Fruit fly (Drosophila melanogaster) whole organism, embryonic: ENCODE results near the gene Rab26.

ENCODE experiments used
- BtbVII ChIP-seq: fragments of 200-800 bp; sonication (Bioruptor generic); optimal IDR thresholded peaks from 3 replicates; lab custom pipeline; 2017; ENCODE audit warnings: missing biosample characterization, mild to moderate bottlenecking, missing genetic modification characterization
- CG11093 ChIP-seq: fragments of 200-800 bp; sonication (Bioruptor generic); IDR thresholded peaks from 3 replicates; pipeline ENCODE4 v1.3.6; 2022; ENCODE audit warnings: missing biosample characterization, missing genetic modification characterization
- CG11696 ChIP-seq: fragments of 200-800 bp; sonication (Bioruptor generic); IDR thresholded peaks from 2 replicates; pipeline ENCODE4 v1.3.6; 2022; ENCODE audit warnings: missing biosample characterization, missing genetic modification characterization
- CG14710 ChIP-seq: fragments of 200-800 bp; sonication (Bioruptor generic); optimal IDR thresholded peaks from 3 replicates; lab custom pipeline; 2019; ENCODE audit warnings: missing biosample characterization, mild to moderate bottlenecking, missing genetic modification characterization, moderate library complexity
- CG15269 ChIP-seq: fragments of 200-800 bp; sonication (Bioruptor generic); optimal IDR thresholded peaks from 2 replicates; lab custom pipeline; 2018; ENCODE audit warnings: missing biosample characterization, mild to moderate bottlenecking, missing genetic modification characterization, moderate library complexity
- CG16815 ChIP-seq: fragments of 200-800 bp; sonication (Bioruptor generic); optimal IDR thresholded peaks from 3 replicates; lab custom pipeline; 2017; ENCODE audit warnings: missing biosample characterization, mild to moderate bottlenecking, missing genetic modification characterization
- CG1792 ChIP-seq: fragments of 200-800 bp; sonication (Bioruptor generic); optimal IDR thresholded peaks from 2 replicates; lab custom pipeline; 2016; ENCODE audit warnings: missing biosample characterization, missing genetic modification characterization
- CG1832 ChIP-seq: fragments of 200-800 bp; sonication (Bioruptor generic); optimal IDR thresholded peaks from 2 replicates; lab custom pipeline; 2017; ENCODE audit warnings: missing biosample characterization, mild to moderate bottlenecking, missing genetic modification characterization, inconsistent platforms
- CG18599 ChIP-seq: fragments of 200-800 bp; sonication (Bioruptor generic); optimal IDR thresholded peaks from 3 replicates; lab custom pipeline; 2017; ENCODE audit warnings: missing biosample characterization, missing genetic modification characterization, mild to moderate bottlenecking, moderate library complexity, missing genetic modification reagents
- CG34376 ChIP-seq: fragments of 200-800 bp; sonication (Bioruptor generic); optimal IDR thresholded peaks from 2 replicates; lab custom pipeline; 2018; ENCODE audit warnings: missing biosample characterization, mild to moderate bottlenecking, missing genetic modification characterization
- CG34422 ChIP-seq: fragments of 200-800 bp; sonication (Bioruptor generic); IDR thresholded peaks from 3 replicates; pipeline ENCODE4 v1.3.6; 2022; ENCODE audit warnings: missing biosample characterization, missing genetic modification characterization
- CG7987 ChIP-seq: fragments of 200-800 bp; sonication (Bioruptor generic); optimal IDR thresholded peaks from 2 replicates; lab custom pipeline; 2018; ENCODE audit warnings: missing biosample characterization, mild to moderate bottlenecking, missing genetic modification characterization, moderate library complexity
- D19B ChIP-seq: fragments of 200-800 bp; sonication (Bioruptor generic); optimal IDR thresholded peaks from 2 replicates; lab custom pipeline; 2017; ENCODE audit warnings: missing biosample characterization, mild to moderate bottlenecking, missing genetic modification characterization
- Dbx ChIP-seq: fragments of 200-800 bp; sonication (Bioruptor generic); IDR thresholded peaks from 3 replicates; pipeline ENCODE4 v1.3.6; 2022; ENCODE audit warnings: missing biosample characterization, missing genetic modification characterization
- Drgx ChIP-seq: fragments of 200-800 bp; sonication (Bioruptor generic); IDR thresholded peaks from 2 replicates; pipeline ENCODE4 v1.3.6; 2022; ENCODE audit warnings: missing biosample characterization, missing genetic modification characterization
- Fer1 ChIP-seq: fragments of 200-800 bp; sonication (Bioruptor generic); optimal IDR thresholded peaks from 2 replicates; lab custom pipeline; 2017; ENCODE audit warnings: missing biosample characterization, mild to moderate bottlenecking, missing genetic modification characterization
- Fer3 ChIP-seq: fragments of 200-800 bp; sonication (Bioruptor generic); optimal IDR thresholded peaks from 2 replicates; lab custom pipeline; 2018; ENCODE audit warnings: missing biosample characterization, mild to moderate bottlenecking, missing genetic modification characterization, moderate library complexity
- GATAe ChIP-seq: fragments of 200-800 bp; sonication (Bioruptor generic); conservative IDR thresholded peaks from 2 replicates; pipeline ENCODE4 v1.3.6; 2022; ENCODE audit warnings: missing biosample characterization, missing genetic modification characterization
- Hey ChIP-seq: fragments of 200-800 bp; sonication (Bioruptor generic); optimal IDR thresholded peaks from 3 replicates; lab custom pipeline; 2018; ENCODE audit warnings: missing biosample characterization, mild to moderate bottlenecking, missing genetic modification characterization
- HmgZ ChIP-seq: fragments of 200-800 bp; sonication (Bioruptor generic); optimal IDR thresholded peaks from 2 replicates; lab custom pipeline; 2018; ENCODE audit warnings: missing biosample characterization, mild to moderate bottlenecking, missing genetic modification characterization
- Lpt ChIP-seq: fragments of >200 bp; optimal IDR thresholded peaks from 2 replicates; lab custom pipeline; 2018; ENCODE audit warnings: missing biosample characterization, missing genetic modification characterization
- Med ChIP-seq: fragments of 200-800 bp; sonication (Bioruptor generic); peaks from one replicate; lab custom pipeline; 2016; ENCODE audit warnings: missing biosample characterization, missing genetic modification characterization, mild to moderate bottlenecking, inconsistent platforms, moderate library complexity
- Mrtf ChIP-seq: fragments of 200-800 bp; sonication (Bioruptor generic); IDR thresholded peaks from 3 replicates; pipeline ENCODE4 v1.3.6; 2022; ENCODE audit warnings: missing biosample characterization, missing genetic modification characterization
- Pdp1 ChIP-seq, 2 experiments: fragments of 200-800 bp; sonication (Bioruptor generic); optimal IDR thresholded peaks; 3 replicates each; lab custom pipeline; 2016; ENCODE audit warnings: missing biosample characterization in 2 of 2, missing genetic modification characterization in 2 of 2, mild to moderate bottlenecking in 1 of 2, moderate library complexity in 1 of 2
- TFAM ChIP-seq: fragments of 200-800 bp; sonication (Bioruptor generic); optimal IDR thresholded peaks from 2 replicates; lab custom pipeline; 2017; ENCODE audit warnings: missing biosample characterization, missing genetic modification characterization, inconsistent platforms
- Tbp ChIP-seq: fragments of >200 bp; optimal IDR thresholded peaks from 2 replicates; lab custom pipeline; 2018; ENCODE audit warnings: missing biosample characterization, missing genetic modification characterization
- chinmo ChIP-seq: fragments of 200-800 bp; sonication (Bioruptor generic); IDR thresholded peaks from 4 replicates; pipeline ENCODE4 v1.3.6; 2022; ENCODE audit warnings: missing biosample characterization, missing genetic modification characterization; ENCODE audit not compliant: partially characterized antibody
- chn ChIP-seq: fragments of 200-800 bp; sonication (Bioruptor generic); optimal IDR thresholded peaks from 2 replicates; lab custom pipeline; 2016; ENCODE audit warnings: missing biosample characterization, missing genetic modification characterization
- cwo ChIP-seq: fragments of 200-800 bp; sonication (Bioruptor generic); optimal IDR thresholded peaks from 3 replicates; lab custom pipeline; 2017; ENCODE audit warnings: missing biosample characterization, missing genetic modification characterization, mild to moderate bottlenecking, moderate library complexity, missing genetic modification reagents
- exex ChIP-seq: fragments of 200-800 bp; sonication (Bioruptor generic); optimal IDR thresholded peaks from 4 replicates; lab custom pipeline; 2018; ENCODE audit warnings: missing biosample characterization, mild to moderate bottlenecking, missing genetic modification characterization, moderate library complexity
- fd64A ChIP-seq: fragments of 200-800 bp; sonication (Bioruptor generic); optimal IDR thresholded peaks from 3 replicates; lab custom pipeline; 2018; ENCODE audit warnings: missing biosample characterization, mild to moderate bottlenecking, missing genetic modification characterization
- lbe ChIP-seq: fragments of 200-800 bp; sonication (Bioruptor generic); optimal IDR thresholded peaks from 2 replicates; lab custom pipeline; 2016; ENCODE audit warnings: missing biosample characterization, mild to moderate bottlenecking, missing genetic modification characterization
- nerfin-2 ChIP-seq: fragments of 200-800 bp; sonication (Bioruptor generic); IDR thresholded peaks from 2 replicates; pipeline ENCODE4 v1.3.6; 2022; ENCODE audit warnings: missing biosample characterization, missing genetic modification characterization; ENCODE audit not compliant: partially characterized antibody
- odd ChIP-seq: fragments of 200-800 bp; sonication (Bioruptor generic); optimal IDR thresholded peaks from 2 replicates; lab custom pipeline; 2017; ENCODE audit warnings: missing biosample characterization, mild to moderate bottlenecking, missing genetic modification characterization
- pan ChIP-seq, 4 experiments: fragments of >200 bp in 3 of 4; fragments of 200-800 bp in 1 of 4; sonication (Bioruptor generic) in 1 of 4; optimal IDR thresholded peaks in 3 of 4; IDR thresholded peaks in 1 of 4; 2 replicates each; pipeline versions ENCODE4 v1.3.6 to Lab custom; 2017 to 2022; ENCODE audit warnings: missing biosample characterization in 2 of 4, missing genetic modification characterization in 2 of 4, mixed read lengths in 1 of 4
- pzg ChIP-seq: fragments of 200-800 bp; sonication (Bioruptor generic); optimal IDR thresholded peaks from 3 replicates; lab custom pipeline; 2018; ENCODE audit warnings: missing biosample characterization, mild to moderate bottlenecking, missing genetic modification characterization, moderate library complexity
- seq ChIP-seq: fragments of 200-800 bp; sonication (Bioruptor generic); IDR thresholded peaks from 2 replicates; pipeline ENCODE4 v1.3.6; 2022; ENCODE audit warnings: missing biosample characterization, missing genetic modification characterization
- slbo ChIP-seq: fragments of 200-800 bp; sonication (Bioruptor generic); IDR thresholded peaks from 2 replicates; pipeline ENCODE4 v1.3.6; 2022; ENCODE audit warnings: missing biosample characterization, missing genetic modification characterization
- slp2 ChIP-seq: fragments of 200-800 bp; sonication (Bioruptor generic); optimal IDR thresholded peaks from 2 replicates; lab custom pipeline; 2016; ENCODE audit warnings: missing biosample characterization, missing genetic modification characterization
- stwl ChIP-seq: fragments of 200-800 bp; sonication (Bioruptor generic); optimal IDR thresholded peaks from 3 replicates; lab custom pipeline; 2018; ENCODE audit warnings: missing biosample characterization, mild to moderate bottlenecking, missing genetic modification characterization, moderate library complexity
- sug ChIP-seq: fragments of 200-800 bp; optimal IDR thresholded peaks from 2 replicates; lab custom pipeline; 2019; ENCODE audit warnings: missing biosample characterization, mild to moderate bottlenecking, missing genetic modification characterization, moderate library complexity
- tna ChIP-seq: fragments of 200-800 bp; sonication (Bioruptor generic); IDR thresholded peaks from 2 replicates; pipeline ENCODE4 v1.3.6; 2022; ENCODE audit warnings: missing biosample characterization, missing genetic modification characterization; ENCODE audit not compliant: partially characterized antibody
- vnd ChIP-seq: fragments of 200-800 bp; sonication (Bioruptor generic); IDR thresholded peaks from 3 replicates; pipeline ENCODE4 v1.3.6; 2022; ENCODE audit warnings: missing biosample characterization, missing genetic modification characterization; ENCODE audit not compliant: partially characterized antibody

The Rab26 gene

DNA sequence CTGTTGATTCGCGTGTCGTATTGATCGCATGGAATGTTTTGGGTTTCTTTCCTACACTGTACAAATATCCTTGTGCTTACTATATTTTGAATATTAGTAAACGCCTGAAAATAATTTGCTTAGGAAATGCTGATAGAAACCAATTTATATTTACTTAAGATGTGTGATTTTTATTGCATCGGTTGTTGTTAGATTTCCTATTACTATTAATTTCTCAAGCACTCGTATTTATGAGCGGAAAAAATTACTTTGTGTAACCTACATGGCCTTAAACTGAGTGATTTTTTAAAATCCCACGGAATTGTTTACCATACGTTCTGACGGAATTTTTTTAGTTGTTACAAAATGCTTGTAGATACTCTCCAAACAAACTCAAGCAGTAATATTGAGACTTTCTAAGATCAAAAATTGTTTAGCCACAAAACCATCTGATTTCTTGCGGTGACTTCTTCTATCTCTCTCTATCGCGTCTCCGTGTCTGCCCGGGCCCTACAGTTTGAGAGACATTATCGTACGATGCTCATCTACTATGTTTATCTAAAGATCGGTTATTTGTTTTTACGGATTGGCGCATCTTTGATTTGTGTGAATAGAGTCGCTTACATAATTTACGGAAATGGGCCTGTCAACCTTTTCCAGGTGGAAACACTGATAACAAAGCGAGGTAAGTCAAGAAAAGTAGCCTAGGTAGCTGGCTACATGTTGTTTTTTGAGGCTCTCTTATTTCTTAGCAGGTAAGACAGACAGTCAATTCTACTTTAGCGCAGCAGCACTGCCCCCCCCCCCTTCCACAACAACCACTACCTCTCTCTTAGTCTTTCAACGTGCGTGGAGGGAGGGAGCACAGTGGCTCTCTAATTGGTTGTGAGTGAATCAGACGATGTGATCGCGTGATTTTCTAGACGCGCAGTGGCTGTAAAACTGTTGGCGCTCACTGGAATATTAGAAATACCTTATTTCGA is 42.0 kb upstream of the Rab26 start (continued):
- no peak for TF ChIP-seq stwl (tag; lab: Kevin White, UChicago)
- TF ChIP-seq Fer1 (GFP tag; lab: Kevin White, UChicago): peak; percentile 36
- no peak for TF ChIP-seq TFAM (GFP tag; lab: Kevin White, UChicago)
- peak; percentile 37 for TF ChIP-seq chn (GFP tag; lab: Kevin White, UChicago)
- no peak for TF ChIP-seq fd64A (GFP tag; lab: Kevin White, UChicago)
- peak; percentile 18 for TF ChIP-seq D19B
- TF ChIP-seq CG11093 (GFP tag; lab: Robert Waterston, UW): 0 out of 3 replicates have a peak, but pooled peaks have one; percentile 18
- TF ChIP-seq CG7987 (GFP tag; lab: Kevin White, UChicago): peak; percentile 12
- TF ChIP-seq CG34422 (GFP tag; lab: Robert Waterston, UW): no peak
- no peak for TF ChIP-seq CG1832 (GFP tag; lab: Kevin White, UChicago)
- TF ChIP-seq CG14710 (tag; lab: Kevin White, UChicago): peak; percentile 71

DNA sequence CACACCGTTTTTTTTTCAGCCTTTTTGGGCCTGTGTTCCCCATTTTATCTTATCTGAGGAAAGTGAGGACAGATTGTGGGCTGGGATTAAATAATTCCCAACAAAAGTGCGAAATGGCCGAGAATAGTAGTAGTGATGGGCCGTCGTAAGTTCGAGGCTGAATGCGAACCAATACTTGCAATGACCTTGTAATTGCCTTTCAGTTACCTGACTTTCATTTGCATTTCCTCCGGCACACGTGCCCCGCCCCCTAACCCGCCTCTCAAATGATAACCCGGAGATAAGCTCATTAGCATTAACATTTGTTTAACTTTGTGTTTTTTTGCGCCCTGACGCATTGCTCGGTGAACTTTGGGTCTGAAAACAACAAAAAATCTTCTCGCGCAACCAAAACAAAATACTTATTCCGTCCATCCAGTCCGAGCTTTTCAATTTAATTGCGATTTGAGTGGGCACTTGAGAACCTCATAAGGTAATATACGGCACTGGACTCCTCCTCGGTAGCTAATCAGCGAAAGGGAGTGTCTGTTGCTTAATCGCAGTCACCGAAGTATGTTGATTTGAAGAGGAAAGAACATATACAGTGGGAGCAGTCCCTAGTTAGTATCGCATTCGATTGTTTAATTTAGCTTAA is 40.6 kb upstream of the Rab26 start:
- TF ChIP-seq CG15269 (tag; lab: Kevin White, UChicago) (no peak), nerfin-2 (GFP tag; lab: Robert Waterston, UW) (peak; percentile 23; the same call in 1 of the 2 replicates), CG11093 (GFP tag; lab: Robert Waterston, UW) (no peak), vnd (GFP tag; lab: Robert Waterston, UW) (0 out of 3 replicates have a peak, but pooled peaks have one; percentile 19), CG1832 (GFP tag; lab: Kevin White, UChicago) (no peak), Med (GFP tag; lab: Kevin White, UChicago) (peak; percentile 69), cwo (peak; percentile 9), BtbVII (GFP tag; lab: Kevin White, UChicago) (peak; percentile 19), Hey (peak; percentile 18), tna (GFP tag; lab: Robert Waterston, UW) (no peak), CG11696 (GFP tag; lab: Robert Waterston, UW) (0 out of 2 replicates have a peak, but pooled peaks have one; percentile 12), CG34376 (peak; percentile 41), slp2 (GFP tag; lab: Kevin White, UChicago) (no peak), exex (peak; percentile 92), sug (tag; lab: Kevin White, UChicago) (peak; percentile 51), seq (GFP tag; lab: Robert Waterston, UW) (0 out of 2 replicates have a peak, but pooled peaks have one; percentile 23), GATAe (GFP tag; lab: Robert Waterston, UW) (peak; percentile 13; the same call in 1 of the 2 replicates), Pdp1 (GFP tag; optimal IDR thresholded peaks at IDR 0.05; lab: Kevin White, UChicago) (peak in 1 of 2 experiments; percentile 1), CG18599 (GFP tag; lab: Kevin White, UChicago) (peak; percentile 21), pan (optimal IDR thresholded peaks at IDR 0.05; lab: Kevin White, UChicago) (no peak), pan (GFP tag; optimal IDR thresholded peaks at IDR 0.05 in 1 of 2, IDR thresholded peaks at IDR 0.05 in 1 of 2) (peak in 1 of 2 experiments; percentile 17), chinmo (GFP tag; lab: Robert Waterston, UW) (0 out of 4 replicates have a peak, but pooled peaks have one; percentile 6)

- TF ChIP-seq Lpt (no peak), CG1792 (no peak), Mrtf (GFP tag; lab: Robert Waterston, UW) (no peak), Tbp (GFP tag; lab: Kevin White, UChicago) (no peak), Dbx (0 out of 3 replicates have a peak, but pooled peaks have one; percentile 8), Med (GFP tag; lab: Kevin White, UChicago) (peak; percentile 4), lbe (GFP tag; lab: Kevin White, UChicago) (no peak), CG16815 (GFP tag; lab: Kevin White, UChicago) (no peak), Fer3 (tag; lab: Kevin White, UChicago) (no peak), odd (GFP tag; lab: Kevin White, UChicago) (no peak), HmgZ (tag; lab: Kevin White, UChicago) (no peak), pzg (GFP tag; lab: Kevin White, UChicago) (no peak), Drgx (no peak), slbo (GFP tag; lab: Robert Waterston, UW) (no peak)
Measured at dm6 chr3L:21279168-21279567, 39.4 kb upstream of the Rab26 start.
